Worm (Caenorhabditis elegans) whole organism, late embryonic: ENCODE results near the gene fan-1.
"Not testable (repeated sequence)": the region's sequence is repeated elsewhere in the genome, so short reads cannot be mapped to it uniquely, and the experiment has no call there.

ENCODE experiments used
- C08G9.2 ChIP-seq: sonication (generic microtip); optimal IDR thresholded peaks from 2 replicates; lab custom pipeline; 2016; ENCODE audit warnings: mild to moderate bottlenecking, missing genetic modification characterization, moderate library complexity, missing compliant biosample characterization
- F13H6.1 ChIP-seq: sonication (generic microtip); optimal IDR thresholded peaks from 2 replicates; lab custom pipeline; 2016; ENCODE audit warnings: missing genetic modification characterization, missing compliant biosample characterization
- ama-1 ChIP-seq: fragments of 150-350 bp; optimal IDR thresholded peaks from 2 replicates; lab custom pipeline; 2014
- ceh-14 ChIP-seq: sonication (generic microtip); optimal IDR thresholded peaks from 2 replicates; lab custom pipeline; 2016; ENCODE audit warnings: missing genotype, missing genetic modification characterization, missing compliant biosample characterization
- dve-1 ChIP-seq: sonication (generic microtip); optimal IDR thresholded peaks from 2 replicates; lab custom pipeline; 2017; ENCODE audit warnings: antibody characterized with exemption, mild to moderate bottlenecking, missing genetic modification characterization, missing compliant biosample characterization
- elt-2 ChIP-seq: sonication (generic microtip); optimal IDR thresholded peaks from 2 replicates; lab custom pipeline; 2016; ENCODE audit warnings: missing genetic modification reagents, missing genetic modification characterization, missing compliant biosample characterization
- ets-4 ChIP-seq: sonication (generic microtip); optimal IDR thresholded peaks from 2 replicates; lab custom pipeline; 2016; ENCODE audit warnings: missing genetic modification characterization, missing compliant biosample characterization
- nfya-1 ChIP-seq: sonication (generic microtip); optimal IDR thresholded peaks from 2 replicates; lab custom pipeline; 2017; ENCODE audit warnings: missing genetic modification characterization, mild to moderate bottlenecking, missing compliant biosample characterization, antibody characterized with exemption, moderate library complexity
- nhr-11 ChIP-seq: fragments of 150-350 bp; optimal IDR thresholded peaks from 2 replicates; lab custom pipeline; 2014; ENCODE audit warnings: missing biosample characterization, missing genetic modification characterization
- pag-3 ChIP-seq: sonication (generic microtip); optimal IDR thresholded peaks from 2 replicates; lab custom pipeline; 2016; ENCODE audit warnings: missing compliant biosample characterization, missing genetic modification characterization, borderline replicate concordance
- pat-9 ChIP-seq: fragments of 200-800 bp; sonication (Bioruptor generic); optimal IDR thresholded peaks from 2 replicates; lab custom pipeline; 2018; ENCODE audit warnings: mild to moderate bottlenecking, missing genetic modification characterization, moderate library complexity, missing compliant biosample characterization
- sox-4 ChIP-seq: sonication (generic microtip); optimal IDR thresholded peaks from 2 replicates; lab custom pipeline; 2017; ENCODE audit warnings: mild to moderate bottlenecking, missing genetic modification characterization, inconsistent platforms, missing compliant biosample characterization
- tbx-2 ChIP-seq: sonication (generic microtip); optimal IDR thresholded peaks from 2 replicates; lab custom pipeline; 2016; ENCODE audit warnings: missing genetic modification characterization, missing compliant biosample characterization

ce11 chrIV:6591010-6591746 lies 42.7 kb downstream of the fan-1 start, which contains the start of the genes nspb-1 and nspb-2:
- not testable (repeated sequence) for TF ChIP-seq dve-1 (tag; lab: Kevin White, UChicago); pag-3 (tag; lab: Kevin White, UChicago); pat-9; tbx-2; ama-1 (lab: Kevin White, UChicago); C08G9.2 (tag; lab: Kevin White, UChicago); nhr-11 (tag; lab: Kevin White, UChicago); ets-4; elt-2 (tag; lab: Kevin White, UChicago); sox-4; F13H6.1 (tag; lab: Kevin White, UChicago); nfya-1 (tag; lab: Kevin White, UChicago); ceh-14
